Fruit fly (Drosophila melanogaster) whole organism, wandering third instar larva: ENCODE results near the gene CG14434.

Source experiments
- Abd-B ChIP-seq: fragments of >200 bp; optimal IDR thresholded peaks from 2 replicates; lab custom pipeline; 2017; ENCODE audit warnings: missing biosample characterization, missing genetic modification characterization
- CG32264 ChIP-seq: fragments of 200-800 bp; sonication (Bioruptor generic); optimal IDR thresholded peaks from 2 replicates; lab custom pipeline; 2016; ENCODE audit warnings: missing biosample characterization, missing genetic modification characterization
- GATAd ChIP-seq: sonication (Bioruptor generic); optimal IDR thresholded peaks from 2 replicates; lab custom pipeline; 2016; ENCODE audit warnings: missing biosample characterization, missing genetic modification characterization
- Hnf4 ChIP-seq: fragments of 200-800 bp; sonication (Bioruptor generic); optimal IDR thresholded peaks from 2 replicates; lab custom pipeline; 2016; ENCODE audit warnings: missing biosample characterization, mild to moderate bottlenecking, missing genetic modification characterization
- Hr78 ChIP-seq: fragments of >200 bp; optimal IDR thresholded peaks from 2 replicates; lab custom pipeline; 2017; ENCODE audit warnings: missing biosample characterization, missing genetic modification characterization
- Myc ChIP-seq: fragments of >200 bp; optimal IDR thresholded peaks from 2 replicates; lab custom pipeline; 2017
- N ChIP-seq: fragments of >200 bp; optimal IDR thresholded peaks from 2 replicates; lab custom pipeline; 2018; ENCODE audit warnings: missing biosample characterization, missing external identifiers, missing genetic modification characterization
- foxo ChIP-seq, 2 experiments: fragments of 200-800 bp; sonication (Bioruptor generic); optimal IDR thresholded peaks; 2 replicates in 1 of 2; 3 replicates in 1 of 2; lab custom pipeline; 2016 to 2017; ENCODE audit warnings: missing biosample characterization in 2 of 2, missing genetic modification characterization in 2 of 2
- fru ChIP-seq: fragments of 200-800 bp; sonication (Bioruptor generic); optimal IDR thresholded peaks from 3 replicates; lab custom pipeline; 2016; ENCODE audit warnings: missing biosample characterization, mild to moderate bottlenecking, missing genetic modification characterization
- h ChIP-seq: fragments of 200-800 bp; sonication (Bioruptor generic); optimal IDR thresholded peaks from 3 replicates; lab custom pipeline; 2016; ENCODE audit warnings: missing biosample characterization, mild to moderate bottlenecking, missing genetic modification characterization
- lola ChIP-seq: fragments of >200 bp; optimal IDR thresholded peaks from 2 replicates; lab custom pipeline; 2017; ENCODE audit warnings: missing biosample characterization, missing genetic modification characterization
- pan ChIP-seq: fragments of >200 bp; optimal IDR thresholded peaks from 2 replicates; lab custom pipeline; 2017
- sage ChIP-seq: fragments of 200-800 bp; sonication (Bioruptor generic); optimal IDR thresholded peaks from 2 replicates; lab custom pipeline; 2016; ENCODE audit warnings: missing biosample characterization, mild to moderate bottlenecking, missing genetic modification characterization
- woc ChIP-seq: sonication (Bioruptor generic); optimal IDR thresholded peaks from 2 replicates; lab custom pipeline; 2016; ENCODE audit warnings: missing biosample characterization, mild to moderate bottlenecking, missing genetic modification characterization

- no peak for TF ChIP-seq pan (lab: Kevin White, UChicago)
- TF ChIP-seq CG32264 (GFP tag; lab: Kevin White, UChicago), result peak; percentile 91
- peak; percentile 95 for TF ChIP-seq woc
- TF ChIP-seq sage (GFP tag; lab: Kevin White, UChicago), result peak; percentile 93
- TF ChIP-seq Abd-B (GFP tag; lab: Kevin White, UChicago), result no peak
- peak; percentile 97 for TF ChIP-seq h (GFP tag; lab: Kevin White, UChicago)
- no peak for TF ChIP-seq N (GFP tag; lab: Kevin White, UChicago)
- peak; percentile 97 for TF ChIP-seq Hnf4 (GFP tag; lab: Kevin White, UChicago)
- peak; percentile 18 for TF ChIP-seq GATAd
- no peak for TF ChIP-seq Hr78 (GFP tag; lab: Kevin White, UChicago)
- no peak for TF ChIP-seq Myc (lab: Kevin White, UChicago)
- TF ChIP-seq fru (GFP tag; lab: Kevin White, UChicago), result peak; percentile 95
- TF ChIP-seq lola, result no peak
- TF ChIP-seq foxo (GFP tag; optimal IDR thresholded peaks at IDR 0.05; lab: Kevin White, UChicago), result peak; percentile 78 to 96
Measured at dm6 chrX:6804485-6805295, 62.3 kb downstream of the CG14434 start.
